Worm (Caenorhabditis elegans): Measurements from ENCODE around the gene F20D6.8.

DNA sequence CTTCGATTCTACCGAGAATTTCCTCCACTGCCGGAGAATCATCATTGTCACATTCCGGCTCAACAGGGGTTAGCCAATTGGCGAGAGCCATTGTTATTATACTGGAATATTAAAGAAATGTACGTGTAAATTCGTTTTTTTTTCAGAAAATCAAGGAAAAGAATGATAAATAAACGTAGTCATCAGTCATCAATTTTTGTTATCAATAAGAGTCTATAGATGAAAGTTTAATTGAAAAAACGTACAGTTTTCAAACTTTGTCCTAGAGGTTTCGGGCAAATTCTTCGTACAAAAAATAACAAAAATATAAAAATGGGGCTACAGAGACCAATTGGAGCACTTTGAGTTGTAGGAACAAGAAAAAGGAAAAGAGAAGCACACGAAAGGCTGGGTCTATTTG lies 30.9 kb upstream of the F20D6.8 start, which contains the start of gene F20D6.11:
- TF ChIP-seq klf-2 (GFP tag; conservative IDR thresholded peaks at IDR 0.05) (no peak), ztf-29 (GFP tag; IDR thresholded peaks at IDR 0.05) (no peak), ztf-23 (GFP tag; IDR thresholded peaks at IDR 0.05) (no peak), med-1 (GFP tag; optimal IDR thresholded peaks at IDR 0.05; ENCODE audit: insufficient read depth) (no peak), T22C8.4 (GFP tag; IDR thresholded peaks at IDR 0.05) (no peak), cog-1 (tag; optimal IDR thresholded peaks at IDR 0.05) (no peak)
